Fruit fly (Drosophila melanogaster): ENCODE data around the gene GstD9.
A peak's percentile ranks its signal among the peaks of the same experiment; 100 is the strongest.

Gene GstD9

DNA sequence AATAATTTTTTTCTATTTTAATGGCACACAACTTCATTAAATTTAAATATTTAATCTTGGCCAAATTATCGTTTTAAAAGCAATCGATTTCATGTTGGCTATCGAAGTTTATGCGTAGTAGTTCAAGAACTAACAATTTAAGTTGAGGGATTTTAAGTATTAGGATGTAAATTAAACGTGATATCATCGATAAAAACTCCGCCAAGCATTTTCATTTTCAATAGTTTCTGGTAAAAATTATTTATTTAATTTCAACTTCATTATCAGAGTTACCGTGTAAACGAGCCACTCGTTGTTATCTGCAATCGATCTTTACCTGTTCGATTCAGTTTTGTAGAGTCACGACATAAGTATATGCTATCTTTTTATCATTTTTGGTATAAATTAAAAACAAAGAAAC lies 35.6 kb upstream of the GstD9 start (continued):
- TF ChIP-seq abd-A (tag; optimal IDR thresholded peaks at IDR 0.05) (no peak), bigmax (GFP tag; optimal IDR thresholded peaks at IDR 0.05) (peak; percentile 74), Awh (GFP tag; IDR thresholded peaks at IDR 0.05) (peak; percentile 98), Fer3 (tag; optimal IDR thresholded peaks at IDR 0.05) (peak; percentile 99), crol (GFP tag; IDR thresholded peaks at IDR 0.05) (peak; percentile 47; the same call in 1 of the 2 replicates), CG2202 (tag; optimal IDR thresholded peaks at IDR 0.05) (peak; percentile 97), NFAT (GFP tag; IDR thresholded peaks at IDR 0.05) (peak; percentile 92), CG17802 (tag; optimal IDR thresholded peaks at IDR 0.05) (peak; percentile 89), Meics (GFP tag; optimal IDR thresholded peaks at IDR 0.05) (peak; percentile 99), so (GFP tag; IDR thresholded peaks at IDR 0.05) (peak; percentile 98), fd3F (GFP tag; optimal IDR thresholded peaks at IDR 0.05) (peak; percentile 95), CG7963 (GFP tag; IDR thresholded peaks at IDR 0.05; ENCODE audit: partially characterized antibody) (no peak), tio (GFP tag; optimal IDR thresholded peaks at IDR 0.05) (no peak), Ets97D (GFP tag; optimal IDR thresholded peaks at IDR 0.05) (peak; percentile 90), Jarid2 (GFP tag; optimal IDR thresholded peaks at IDR 0.05) (peak; percentile 79), peb (GFP tag; IDR thresholded peaks at IDR 0.05) (peak; percentile 92), Sry-δ (GFP tag; optimal IDR thresholded peaks at IDR 0.05) (peak; percentile 66), slou (GFP tag; optimal IDR thresholded peaks at IDR 0.05) (peak; percentile 86), ato (GFP tag; IDR thresholded peaks at IDR 0.05; ENCODE audit: partially characterized antibody) (no peak), Oli (tag; optimal IDR thresholded peaks at IDR 0.05) (peak; percentile 97), Med (GFP tag) (peak; percentile 99), trh (GFP tag; optimal IDR thresholded peaks at IDR 0.05) (peak; percentile 91), CG10431 (GFP tag; optimal IDR thresholded peaks at IDR 0.05) (peak; percentile 93), Fer1 (GFP tag; optimal IDR thresholded peaks at IDR 0.05) (peak; percentile 98), Taf1 (GFP tag; IDR thresholded peaks at IDR 0.05) (peak; percentile 92), tin (GFP tag; optimal IDR thresholded peaks at IDR 0.05) (peak; percentile 100), ems (GFP tag; optimal IDR thresholded peaks at IDR 0.05) (peak; percentile 97), CG4617 (GFP tag; optimal IDR thresholded peaks at IDR 0.05; ENCODE audit: borderline replicate concordance) (peak; percentile 84), ewg (GFP tag; optimal IDR thresholded peaks at IDR 0.05) (peak; percentile 90), CG4404 (GFP tag; IDR thresholded peaks at IDR 0.05) (peak; percentile 80), Myb (GFP tag; optimal IDR thresholded peaks at IDR 0.05) (peak; percentile 70), CG6765 (GFP tag; optimal IDR thresholded peaks at IDR 0.05) (peak; percentile 99), CG12391 (tag; optimal IDR thresholded peaks at IDR 0.05) (peak; percentile 99), CG32772 (GFP tag; IDR thresholded peaks at IDR 0.05) (peak; percentile 88), usp (GFP tag; optimal IDR thresholded peaks at IDR 0.05) (no peak), twi (tag; optimal IDR thresholded peaks at IDR 0.05) (peak; percentile 97), Ssrp (tag; optimal IDR thresholded peaks at IDR 0.05) (peak; percentile 98), CG13296 (GFP tag; optimal IDR thresholded peaks at IDR 0.05) (peak; percentile 99), gem (tag; optimal IDR thresholded peaks at IDR 0.05) (peak; percentile 99), ind (GFP tag; optimal IDR thresholded peaks at IDR 0.05) (peak; percentile 98), bowl (GFP tag; IDR thresholded peaks at IDR 0.05) (peak; percentile 95), ash1 (GFP tag; optimal IDR thresholded peaks at IDR 0.05) (peak; percentile 85), nom (GFP tag; optimal IDR thresholded peaks at IDR 0.05) (peak; percentile 99), CG8388 (GFP tag; optimal IDR thresholded peaks at IDR 0.05) (peak; percentile 98), kay (GFP tag; optimal IDR thresholded peaks at IDR 0.05) (peak; percentile 89), CG9817 (tag; optimal IDR thresholded peaks at IDR 0.05) (peak; percentile 97), cg (GFP tag; optimal IDR thresholded peaks at IDR 0.05) (no peak), scrt (GFP tag; optimal IDR thresholded peaks at IDR 0.05) (peak; percentile 99), CG7372 (GFP tag; IDR thresholded peaks at IDR 0.05) (peak; percentile 97), CG3995 (GFP tag; optimal IDR thresholded peaks at IDR 0.05) (peak; percentile 89)
